Fruit fly (Drosophila melanogaster) whole organism, embryonic: ENCODE data around the gene ZnT77C.

ENCODE experiments used
- Blimp-1 ChIP-seq: fragments of 200-800 bp; sonication (Bioruptor generic); optimal IDR thresholded peaks from 3 replicates; lab custom pipeline; 2018; ENCODE audit warnings: missing biosample characterization, missing genetic modification characterization, mild to moderate bottlenecking, moderate library complexity, missing genetic modification reagents
- CG10462 ChIP-seq: fragments of 200-800 bp; sonication (Bioruptor generic); optimal IDR thresholded peaks from 2 replicates; lab custom pipeline; 2016; ENCODE audit warnings: missing biosample characterization, missing genetic modification characterization
- CG11723 ChIP-seq: fragments of 200-800 bp; sonication (Bioruptor generic); optimal IDR thresholded peaks from 2 replicates; lab custom pipeline; 2017; ENCODE audit warnings: missing biosample characterization, mild to moderate bottlenecking, missing genetic modification characterization
- CG13296 ChIP-seq: fragments of 200-800 bp; sonication (Bioruptor generic); optimal IDR thresholded peaks from 3 replicates; lab custom pipeline; 2018; ENCODE audit warnings: missing biosample characterization, mild to moderate bottlenecking, missing genetic modification characterization
- CG14014 ChIP-seq: fragments of 200-800 bp; sonication (Bioruptor generic); IDR thresholded peaks from 2 replicates; pipeline ENCODE4 v1.3.6; 2022; ENCODE audit warnings: missing biosample characterization, missing genetic modification characterization
- CG14667 ChIP-seq: fragments of 200-800 bp; sonication (Bioruptor generic); IDR thresholded peaks from 2 replicates; pipeline ENCODE4 v1.3.6; 2022; ENCODE audit warnings: missing biosample characterization, missing genetic modification characterization
- CG17612 ChIP-seq: fragments of 200-800 bp; sonication (Bioruptor generic); IDR thresholded peaks from 2 replicates; pipeline ENCODE4 v1.3.6; 2022; ENCODE audit warnings: missing biosample characterization, missing genetic modification characterization
- CG2116 ChIP-seq: fragments of 200-800 bp; sonication (Bioruptor generic); optimal IDR thresholded peaks from 3 replicates; lab custom pipeline; 2018; ENCODE audit warnings: missing biosample characterization, mild to moderate bottlenecking, missing genetic modification characterization
- CG2202 ChIP-seq: fragments of 200-800 bp; sonication (Bioruptor generic); optimal IDR thresholded peaks from 2 replicates; lab custom pipeline; 2018; ENCODE audit warnings: missing biosample characterization, mild to moderate bottlenecking, missing genetic modification characterization
- CG30403 ChIP-seq: fragments of 200-800 bp; sonication (Bioruptor generic); optimal IDR thresholded peaks from 3 replicates; lab custom pipeline; 2016; ENCODE audit warnings: missing biosample characterization, missing genetic modification characterization
- CG3407 ChIP-seq: fragments of 200-800 bp; sonication (Bioruptor generic); optimal IDR thresholded peaks from 2 replicates; lab custom pipeline; 2018; ENCODE audit warnings: missing biosample characterization, mild to moderate bottlenecking, missing genetic modification characterization
- CG6175 ChIP-seq: fragments of 200-800 bp; sonication (Bioruptor generic); IDR thresholded peaks from 3 replicates; pipeline ENCODE4 v1.3.6; 2022; ENCODE audit warnings: missing biosample characterization, missing genetic modification characterization
- CG6765 ChIP-seq: fragments of 200-800 bp; sonication (Bioruptor generic); optimal IDR thresholded peaks from 3 replicates; lab custom pipeline; 2017; ENCODE audit warnings: missing biosample characterization, mild to moderate bottlenecking, missing genetic modification characterization
- CG7556 ChIP-seq: fragments of 200-800 bp; sonication (Bioruptor generic); optimal IDR thresholded peaks from 2 replicates; lab custom pipeline; 2017; ENCODE audit warnings: missing biosample characterization, mild to moderate bottlenecking, missing genetic modification characterization
- CG7963 ChIP-seq: fragments of 200-800 bp; sonication (Bioruptor generic); IDR thresholded peaks from 3 replicates; pipeline ENCODE4 v1.3.6; 2022; ENCODE audit warnings: missing biosample characterization, missing genetic modification characterization; ENCODE audit not compliant: partially characterized antibody
- CG9727 ChIP-seq: fragments of 200-800 bp; sonication (Bioruptor generic); optimal IDR thresholded peaks from 3 replicates; lab custom pipeline; 2017; ENCODE audit warnings: missing biosample characterization, mild to moderate bottlenecking, missing genetic modification characterization
- CG9797 ChIP-seq: fragments of 200-800 bp; sonication (Bioruptor generic); optimal IDR thresholded peaks from 3 replicates; lab custom pipeline; 2018; ENCODE audit warnings: missing biosample characterization, mild to moderate bottlenecking, missing genetic modification characterization
- CkIIα-i1 ChIP-seq: fragments of 200-800 bp; sonication (Bioruptor generic); IDR thresholded peaks from 2 replicates; pipeline ENCODE4 v1.3.6; 2022; ENCODE audit warnings: missing biosample characterization, missing genetic modification characterization
- CoRest ChIP-seq: fragments of 200-800 bp; sonication (Bioruptor generic); optimal IDR thresholded peaks from 3 replicates; lab custom pipeline; 2018; ENCODE audit warnings: missing biosample characterization, mild to moderate bottlenecking, missing genetic modification characterization, moderate library complexity
- Dll ChIP-seq: fragments of 200-800 bp; sonication (Bioruptor generic); IDR thresholded peaks from 4 replicates; pipeline ENCODE4 v1.3.6; 2022; ENCODE audit warnings: missing biosample characterization, missing genetic modification characterization; ENCODE audit not compliant: partially characterized antibody
- Fer3 ChIP-seq: fragments of 200-800 bp; sonication (Bioruptor generic); optimal IDR thresholded peaks from 2 replicates; lab custom pipeline; 2018; ENCODE audit warnings: missing biosample characterization, mild to moderate bottlenecking, missing genetic modification characterization, moderate library complexity
- H15 ChIP-seq: fragments of 200-800 bp; sonication (Bioruptor generic); IDR thresholded peaks from 3 replicates; pipeline ENCODE4 v1.3.6; 2022; ENCODE audit warnings: missing biosample characterization, missing genetic modification characterization
- Hand ChIP-seq: fragments of 200-800 bp; sonication (Bioruptor generic); optimal IDR thresholded peaks from 2 replicates; lab custom pipeline; 2017; ENCODE audit warnings: mild to moderate bottlenecking, missing biosample characterization, missing genetic modification reagents, missing genetic modification characterization
- Hr3 ChIP-seq: fragments of 200-800 bp; sonication (Bioruptor generic); optimal IDR thresholded peaks from 3 replicates; lab custom pipeline; 2016; ENCODE audit warnings: missing biosample characterization, missing genetic modification characterization
- Mrtf ChIP-seq: fragments of 200-800 bp; sonication (Bioruptor generic); IDR thresholded peaks from 3 replicates; pipeline ENCODE4 v1.3.6; 2022; ENCODE audit warnings: missing biosample characterization, missing genetic modification characterization
- Oli ChIP-seq: fragments of 200-800 bp; sonication (Bioruptor generic); optimal IDR thresholded peaks from 2 replicates; lab custom pipeline; 2018; ENCODE audit warnings: missing biosample characterization, mild to moderate bottlenecking, missing genetic modification characterization, moderate library complexity
- Pdp1 ChIP-seq, 2 experiments: fragments of 200-800 bp; sonication (Bioruptor generic); optimal IDR thresholded peaks; 3 replicates each; lab custom pipeline; 2016; ENCODE audit warnings: missing biosample characterization in 2 of 2, missing genetic modification characterization in 2 of 2, mild to moderate bottlenecking in 1 of 2, moderate library complexity in 1 of 2
- Ptx1 ChIP-seq: fragments of 200-800 bp; sonication (Bioruptor generic); IDR thresholded peaks from 2 replicates; pipeline ENCODE4 v1.3.6; 2022; ENCODE audit warnings: missing biosample characterization, missing genetic modification characterization
- Side ChIP-seq: fragments of 200-800 bp; sonication (Bioruptor generic); optimal IDR thresholded peaks from 2 replicates; lab custom pipeline; 2016; ENCODE audit warnings: missing biosample characterization, missing genetic modification characterization
- Sry-β ChIP-seq: fragments of 200-800 bp; sonication (Bioruptor generic); optimal IDR thresholded peaks from 2 replicates; lab custom pipeline; 2018; ENCODE audit warnings: missing biosample characterization, mild to moderate bottlenecking, missing genetic modification characterization, moderate library complexity
- ara ChIP-seq: fragments of 200-800 bp; sonication (Bioruptor generic); IDR thresholded peaks from 2 replicates; pipeline ENCODE4 v1.3.6; 2022; ENCODE audit warnings: missing biosample characterization, missing genetic modification characterization
- ase ChIP-seq: fragments of 200-800 bp; sonication (Bioruptor generic); IDR thresholded peaks from 3 replicates; pipeline ENCODE4 v1.3.6; 2022; ENCODE audit warnings: missing biosample characterization, missing genetic modification characterization
- bbx ChIP-seq: fragments of 200-800 bp; sonication (Bioruptor generic); IDR thresholded peaks from 2 replicates; pipeline ENCODE4 v1.3.6; 2022; ENCODE audit warnings: missing biosample characterization, missing genetic modification characterization; ENCODE audit not compliant: partially characterized antibody
- cg ChIP-seq: fragments of 200-800 bp; sonication (Bioruptor generic); optimal IDR thresholded peaks from 3 replicates; lab custom pipeline; 2019; ENCODE audit warnings: missing biosample characterization, mild to moderate bottlenecking, missing genetic modification characterization, moderate library complexity
- chm ChIP-seq: fragments of 200-800 bp; sonication (Bioruptor generic); IDR thresholded peaks from 2 replicates; pipeline ENCODE4 v1.3.6; 2022; ENCODE audit warnings: missing biosample characterization, missing genetic modification characterization
- dan ChIP-seq: fragments of 200-800 bp; sonication (Bioruptor generic); IDR thresholded peaks from 2 replicates; pipeline ENCODE4 v1.3.6; 2022; ENCODE audit warnings: missing biosample characterization, missing genetic modification characterization
- grau ChIP-seq: fragments of 200-800 bp; optimal IDR thresholded peaks from 3 replicates; lab custom pipeline; 2019; ENCODE audit warnings: missing biosample characterization, mild to moderate bottlenecking, missing genetic modification characterization, moderate library complexity
- jing ChIP-seq: fragments of 200-800 bp; sonication (Bioruptor generic); optimal IDR thresholded peaks from 2 replicates; lab custom pipeline; 2018; ENCODE audit warnings: missing biosample characterization, mild to moderate bottlenecking, missing genetic modification characterization
- lola ChIP-seq, 3 experiments: fragments of >200 bp in 2 of 3; fragments of 200-800 bp in 1 of 3; sonication (Bioruptor generic) in 1 of 3; optimal IDR thresholded peaks; 2 replicates each; lab custom pipeline; 2017 to 2019; ENCODE audit warnings: missing biosample characterization in 3 of 3, missing genetic modification characterization in 3 of 3, mild to moderate bottlenecking in 1 of 3, moderate library complexity in 1 of 3
- org-1 ChIP-seq: fragments of 200-800 bp; sonication (Bioruptor generic); optimal IDR thresholded peaks from 2 replicates; lab custom pipeline; 2017; ENCODE audit warnings: missing biosample characterization, missing genetic modification characterization
- otp ChIP-seq: fragments of 200-800 bp; sonication (Bioruptor generic); IDR thresholded peaks from 3 replicates; pipeline ENCODE4, ENCODE4 v1.3.6; 2022; ENCODE audit warnings: missing biosample characterization, missing genetic modification characterization
- phol ChIP-seq: fragments of 200-800 bp; sonication (Bioruptor generic); optimal IDR thresholded peaks from 3 replicates; lab custom pipeline; 2018; ENCODE audit warnings: missing biosample characterization, mild to moderate bottlenecking, missing genetic modification characterization, moderate library complexity
- sens-2 ChIP-seq: fragments of 200-800 bp; sonication (Bioruptor generic); IDR thresholded peaks from 2 replicates; pipeline ENCODE4 v1.3.6; 2022; ENCODE audit warnings: missing biosample characterization, missing genetic modification characterization
- slbo ChIP-seq: fragments of 200-800 bp; sonication (Bioruptor generic); IDR thresholded peaks from 2 replicates; pipeline ENCODE4 v1.3.6; 2022; ENCODE audit warnings: missing biosample characterization, missing genetic modification characterization
- sob ChIP-seq: fragments of 200-800 bp; sonication (Bioruptor generic); IDR thresholded peaks from 2 replicates; pipeline ENCODE4 v1.3.6; 2022; ENCODE audit warnings: missing biosample characterization, missing genetic modification characterization
- tx ChIP-seq: fragments of 200-800 bp; sonication (Bioruptor generic); optimal IDR thresholded peaks from 2 replicates; lab custom pipeline; 2016; ENCODE audit warnings: missing biosample characterization, missing genetic modification characterization
- vvl ChIP-seq: fragments of 200-800 bp; sonication (Bioruptor generic); IDR thresholded peaks from 2 replicates; pipeline ENCODE4 v1.3.6; 2022; ENCODE audit warnings: missing biosample characterization, missing genetic modification characterization
- zen2 ChIP-seq: fragments of 200-800 bp; sonication (Bioruptor generic); IDR thresholded peaks from 3 replicates; pipeline ENCODE4 v1.3.6; 2022; ENCODE audit warnings: missing biosample characterization, missing genetic modification characterization; ENCODE audit not compliant: partially characterized antibody

Gene ZnT77C

DNA sequence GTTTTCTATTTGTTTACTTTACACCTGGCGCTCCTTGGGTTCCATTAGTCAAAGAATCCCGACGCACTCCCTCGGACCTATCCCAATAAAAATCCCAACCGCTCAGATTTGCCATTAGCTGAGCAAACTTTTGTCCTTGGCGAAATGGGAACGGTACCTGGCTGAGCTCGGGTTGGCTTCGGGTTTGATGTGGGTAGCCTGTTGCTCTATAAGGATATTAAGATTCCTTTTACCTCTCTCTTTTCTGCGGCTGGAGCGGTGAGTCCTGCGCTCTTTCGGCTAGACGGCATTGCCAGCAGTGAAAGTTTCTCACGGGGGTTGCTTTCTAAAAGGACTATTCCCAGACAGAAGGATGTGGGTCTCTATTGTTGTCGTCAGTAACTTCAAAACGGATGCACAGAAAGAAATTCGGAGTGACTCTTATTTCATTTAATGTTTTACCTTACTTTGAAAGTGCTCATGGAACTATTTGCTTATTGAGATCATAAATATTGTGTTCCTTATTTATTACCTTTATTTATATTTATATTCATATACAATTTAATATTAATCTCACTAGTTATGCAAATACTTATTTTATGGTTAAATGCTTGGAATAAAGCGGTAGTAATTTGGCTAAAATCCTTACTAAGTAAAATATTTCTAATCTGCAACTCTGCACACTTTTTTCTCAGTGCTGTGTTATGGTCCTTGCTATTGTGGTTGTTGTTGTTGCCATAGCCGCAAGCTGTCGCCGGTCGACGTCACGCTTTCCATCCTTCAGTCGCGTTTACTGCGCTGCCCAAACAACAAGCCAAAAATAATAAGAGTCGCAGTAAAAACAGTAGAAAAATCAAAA, 52.9 kb downstream of the ZnT77C start, which contains the start of gene CG5910 (continued):
- TF ChIP-seq cg (no peak), CG14667 (GFP tag; lab: Robert Waterston, UW) (peak; percentile 67; the same call in 1 of the 2 replicates), grau (tag; lab: Kevin White, UChicago) (peak; percentile 93), H15 (peak; percentile 36; the same call in 1 of the 3 replicates), CG7963 (no peak), sens-2 (peak; percentile 56), CG13296 (GFP tag; lab: Kevin White, UChicago) (peak; percentile 91), Hr3 (peak; percentile 86), sob (GFP tag; lab: Robert Waterston, UW) (peak; percentile 77), org-1 (GFP tag; lab: Kevin White, UChicago) (peak; percentile 86), lola (GFP tag; optimal IDR thresholded peaks at IDR 0.05; lab: Kevin White, UChicago) (peak in 1 of 3 experiments; percentile 93), CG2202 (peak; percentile 68), Pdp1 (GFP tag; optimal IDR thresholded peaks at IDR 0.05; lab: Kevin White, UChicago) (peak; percentile 3 to 35), CG6765 (GFP tag; lab: Kevin White, UChicago) (peak; percentile 88), CG3407 (peak; percentile 78), Mrtf (peak; percentile 64; the same call in 2 of the 3 replicates), Ptx1 (GFP tag; lab: Robert Waterston, UW) (peak; percentile 83), chm (GFP tag; lab: Robert Waterston, UW) (peak; percentile 55), CoRest (tag; lab: Kevin White, UChicago) (peak; percentile 95), Hand (peak; percentile 90), Oli (tag; lab: Kevin White, UChicago) (peak; percentile 94), CG9797 (GFP tag; lab: Kevin White, UChicago) (no peak), CG17612 (GFP tag; lab: Robert Waterston, UW) (peak; percentile 50; the same call in 1 of the 2 replicates), CG9727 (peak; percentile 95), CG14014 (GFP tag; lab: Robert Waterston, UW) (peak; percentile 75), Blimp-1 (no peak), Side (GFP tag; lab: Kevin White, UChicago) (no peak), bbx (no peak), Fer3 (tag; lab: Kevin White, UChicago) (peak; percentile 84), CG7556 (GFP tag; lab: Kevin White, UChicago) (peak; percentile 96), CG10462 (GFP tag; lab: Kevin White, UChicago) (peak; percentile 35), otp (no peak), Sry-β (GFP tag; lab: Kevin White, UChicago) (no peak), jing (GFP tag; lab: Kevin White, UChicago) (peak; percentile 70), vvl (peak; percentile 87), tx (peak; percentile 14), phol (tag; lab: Kevin White, UChicago) (peak; percentile 93), dan (no peak), CG2116 (GFP tag; lab: Kevin White, UChicago) (peak; percentile 54), ase (GFP tag; lab: Robert Waterston, UW) (peak; percentile 52; the same call in 1 of the 3 replicates), CkIIα-i1 (no peak), ara (GFP tag; lab: Robert Waterston, UW) (0 out of 2 replicates have a peak, but pooled peaks have one; percentile 33), slbo (GFP tag; lab: Robert Waterston, UW) (peak; percentile 83), Dll (GFP tag; lab: Robert Waterston, UW) (no peak), zen2 (GFP tag; lab: Robert Waterston, UW) (no peak), CG30403 (GFP tag; lab: Kevin White, UChicago) (peak; percentile 89), CG6175 (no peak), CG11723 (peak; percentile 71)
